Comparison of ENCODE assay signal across 5 fruit fly cellular contexts in genomic region chr3L:6059062-6059708, dm6.
TF ChIP-seq lines count a peak whose summit lies in the region.

CG6592 (plus strand) TSS chr3L:6059658.

- peak; percentile 61 to 65 for TF ChIP-seq CTCF in S2 (optimal IDR thresholded peaks at IDR 0.05; lab: Kevin White, UChicago)
- no peak for TF ChIP-seq CTCF in whole organism, embryonic (GFP tag; optimal IDR thresholded peaks at IDR 0.05; lab: Kevin White, UChicago)

TF ChIP-seq in whole organism, embryonic, 481 proteins besides CTCF, POLR2A, EP300 and RAD21 (continues in another document):
- TF ChIP-seq stwl (tag; optimal IDR thresholded peaks at IDR 0.05; lab: Kevin White, UChicago) (peak; percentile 91), ci (GFP tag; IDR thresholded peaks at IDR 0.05; lab: Robert Waterston, UW) (peak; percentile 43; the same call in 1 of the 3 replicates), luna (GFP tag; optimal IDR thresholded peaks at IDR 0.05; lab: Kevin White, UChicago) (no peak), CG8765 (GFP tag; IDR thresholded peaks at IDR 0.05; lab: Robert Waterston, UW) (peak; percentile 62; the same call in 1 of the 2 replicates), CG4730 (GFP tag; IDR thresholded peaks at IDR 0.05; lab: Robert Waterston, UW) (no peak), bbx (GFP tag; IDR thresholded peaks at IDR 0.05; lab: Robert Waterston, UW; ENCODE audit: partially characterized antibody) (no peak), CG7271 (tag; optimal IDR thresholded peaks at IDR 0.05; lab: Kevin White, UChicago) (peak; percentile 93), Dip3 (GFP tag; optimal IDR thresholded peaks at IDR 0.05; lab: Kevin White, UChicago) (no peak), eyg (GFP tag; optimal IDR thresholded peaks at IDR 0.05; lab: Kevin White, UChicago) (no peak), H15 (GFP tag; IDR thresholded peaks at IDR 0.05; lab: Robert Waterston, UW) (no peak), CG13624 (GFP tag; optimal IDR thresholded peaks at IDR 0.05; lab: Kevin White, UChicago) (peak; percentile 19), NfI (GFP tag; optimal IDR thresholded peaks at IDR 0.05; lab: Kevin White, UChicago) (peak; percentile 51), phol (tag; optimal IDR thresholded peaks at IDR 0.05; lab: Kevin White, UChicago) (peak; percentile 62), rib (GFP tag; IDR thresholded peaks at IDR 0.05; lab: Robert Waterston, UW) (no peak), org-1 (GFP tag; optimal IDR thresholded peaks at IDR 0.05; lab: Kevin White, UChicago) (peak; percentile 32), CG6854 (GFP tag; optimal IDR thresholded peaks at IDR 0.05; lab: Kevin White, UChicago) (no peak), sens (GFP tag; lab: Kevin White, UChicago) (peak; percentile 80), so (GFP tag; IDR thresholded peaks at IDR 0.05; lab: Robert Waterston, UW) (0 out of 3 replicates have a peak, but pooled peaks have one; percentile 25), CG31441 (GFP tag; IDR thresholded peaks at IDR 0.05; lab: Robert Waterston, UW) (0 out of 2 replicates have a peak, but pooled peaks have one; percentile 40), zen2 (GFP tag; IDR thresholded peaks at IDR 0.05; lab: Robert Waterston, UW; ENCODE audit: partially characterized antibody) (no peak), Dek (tag; optimal IDR thresholded peaks at IDR 0.05; lab: Kevin White, UChicago) (no peak)

TF ChIP-seq in whole organism, prepupa, 60 proteins besides CTCF, POLR2A, EP300 and RAD21 (continues in another document):
- TF ChIP-seq Lpt (GFP tag; optimal IDR thresholded peaks at IDR 0.05; lab: Kevin White, UChicago) (no peak), CG9139 (GFP tag; optimal IDR thresholded peaks at IDR 0.05; lab: Kevin White, UChicago) (no peak), CG4318 (GFP tag; optimal IDR thresholded peaks at IDR 0.05; lab: Kevin White, UChicago) (no peak), Sox102F (GFP tag; optimal IDR thresholded peaks at IDR 0.05; lab: Kevin White, UChicago) (no peak), Hr4 (GFP tag; optimal IDR thresholded peaks at IDR 0.05; lab: Kevin White, UChicago) (no peak), acj6 (GFP tag; optimal IDR thresholded peaks at IDR 0.05; lab: Kevin White, UChicago) (peak; percentile 20), Eip75B (GFP tag; optimal IDR thresholded peaks at IDR 0.05; lab: Kevin White, UChicago) (no peak), Met (GFP tag; optimal IDR thresholded peaks at IDR 0.05; lab: Kevin White, UChicago) (peak; percentile 12), CG11294 (GFP tag; IDR thresholded peaks at IDR 0.05; lab: Robert Waterston, UW) (no peak), pdm3 (GFP tag; optimal IDR thresholded peaks at IDR 0.05; lab: Kevin White, UChicago) (peak; percentile 5), lz (GFP tag; optimal IDR thresholded peaks at IDR 0.05; lab: Kevin White, UChicago) (no peak), Ets96B (tag; optimal IDR thresholded peaks at IDR 0.05; lab: Kevin White, UChicago) (no peak), CG11902 (GFP tag; optimal IDR thresholded peaks at IDR 0.05; lab: Kevin White, UChicago) (no peak), ss (GFP tag; optimal IDR thresholded peaks at IDR 0.05; lab: Kevin White, UChicago) (no peak), CG11762 (GFP tag; optimal IDR thresholded peaks at IDR 0.05; lab: Kevin White, UChicago; ENCODE audit: insufficient read depth) (no peak), esn (GFP tag; optimal IDR thresholded peaks at IDR 0.05; lab: Kevin White, UChicago) (peak; percentile 23), CG15336 (GFP tag; IDR thresholded peaks at IDR 0.05; lab: Robert Waterston, UW) (no peak), Eip78C (GFP tag; lab: Kevin White, UChicago) (peak; percentile 68), net (GFP tag; optimal IDR thresholded peaks at IDR 0.05; lab: Kevin White, UChicago) (no peak), achi (GFP tag; optimal IDR thresholded peaks at IDR 0.05; lab: Kevin White, UChicago) (no peak), salr (GFP tag; optimal IDR thresholded peaks at IDR 0.05; lab: Kevin White, UChicago) (peak in 1 of 2 experiments; percentile 46), fkh (GFP tag; optimal IDR thresholded peaks at IDR 0.05; lab: Kevin White, UChicago) (no peak), fd85E (GFP tag; optimal IDR thresholded peaks at IDR 0.05; lab: Kevin White, UChicago) (no peak), CG6276 (GFP tag; optimal IDR thresholded peaks at IDR 0.05; lab: Kevin White, UChicago) (no peak), CG7368 (GFP tag; optimal IDR thresholded peaks at IDR 0.05; lab: Kevin White, UChicago) (no peak)

TF ChIP-seq in whole organism, pupa, 21 proteins besides CTCF, POLR2A, EP300 and RAD21:
- TF ChIP-seq CG4496 (GFP tag; IDR thresholded peaks at IDR 0.05; lab: Robert Waterston, UW) (0 out of 3 replicates have a peak, but pooled peaks have one; percentile 34), CG10348 (GFP tag; IDR thresholded peaks at IDR 0.05; lab: Robert Waterston, UW) (no peak), CG34367 (tag; optimal IDR thresholded peaks at IDR 0.05; lab: Kevin White, UChicago) (peak; percentile 52), Snoo (tag; optimal IDR thresholded peaks at IDR 0.05; lab: Kevin White, UChicago) (peak; percentile 13), CG8159 (tag; optimal IDR thresholded peaks at IDR 0.05; lab: Kevin White, UChicago) (peak; percentile 7), CG17806 (tag; optimal IDR thresholded peaks at IDR 0.05; lab: Kevin White, UChicago) (no peak)

TF ChIP-seq in whole organism, wandering third instar larva, 38 proteins besides CTCF, POLR2A, EP300 and RAD21:
- peak; percentile 22 for TF ChIP-seq HLH106 (tag; optimal IDR thresholded peaks at IDR 0.05; lab: Kevin White, UChicago)
- TF ChIP-seq Jra (GFP tag; optimal IDR thresholded peaks at IDR 0.05; lab: Kevin White, UChicago), result no peak
- TF ChIP-seq Hr83 (GFP tag; optimal IDR thresholded peaks at IDR 0.05; lab: Kevin White, UChicago; ENCODE audit: poor library complexity, severe bottlenecking), result no peak
- TF ChIP-seq CrebA (GFP tag; optimal IDR thresholded peaks at IDR 0.05; lab: Kevin White, UChicago; ENCODE audit: borderline replicate concordance), result no peak
- peak; percentile 4 for TF ChIP-seq br (GFP tag; optimal IDR thresholded peaks at IDR 0.05; lab: Kevin White, UChicago)
- peak; percentile 15 for TF ChIP-seq dmrt93B (GFP tag; optimal IDR thresholded peaks at IDR 0.05; lab: Kevin White, UChicago)
- peak; percentile 41 for TF ChIP-seq rgr (GFP tag; optimal IDR thresholded peaks at IDR 0.05; lab: Kevin White, UChicago)
